Fruit fly (Drosophila melanogaster): Measurements from ENCODE around the gene Gr22f.

Gr22f gene

dm6 chr2L:1737057-1737581 lies 19.1 kb downstream of the Gr22f start (continued):
- TF ChIP-seq CG15269 (tag; optimal IDR thresholded peaks at IDR 0.05) (peak; percentile 84), CG15696 (tag; optimal IDR thresholded peaks at IDR 0.05) (peak; percentile 57), Fer3 (tag; optimal IDR thresholded peaks at IDR 0.05) (peak; percentile 73), dmrt99B (tag; optimal IDR thresholded peaks at IDR 0.05) (peak; percentile 94), unc-4 (GFP tag; IDR thresholded peaks at IDR 0.05; ENCODE audit: partially characterized antibody) (0 out of 2 replicates have a peak, but pooled peaks have one; percentile 32), schlank (tag; optimal IDR thresholded peaks at IDR 0.05) (peak; percentile 54), tin (GFP tag; optimal IDR thresholded peaks at IDR 0.05) (peak; percentile 88), CG9215 (GFP tag; IDR thresholded peaks at IDR 0.05) (peak; percentile 87), tx (GFP tag; optimal IDR thresholded peaks at IDR 0.05) (peak; percentile 86), CG8281 (tag; optimal IDR thresholded peaks at IDR 0.05) (peak; percentile 42), Dp (GFP tag; optimal IDR thresholded peaks at IDR 0.05) (no peak), ttk (GFP tag; IDR thresholded peaks at IDR 0.05) (peak; percentile 86), mam (GFP tag; optimal IDR thresholded peaks at IDR 0.05) (peak; percentile 92), odd (GFP tag; optimal IDR thresholded peaks at IDR 0.05) (peak; percentile 61), CG31365 (tag; optimal IDR thresholded peaks at IDR 0.05) (peak; percentile 44), rib (GFP tag; IDR thresholded peaks at IDR 0.05) (no peak), salm (tag; optimal IDR thresholded peaks at IDR 0.05) (peak; percentile 64), MESR4 (GFP tag; optimal IDR thresholded peaks at IDR 0.05) (peak; percentile 6), CG7839 (tag; optimal IDR thresholded peaks at IDR 0.05) (peak; percentile 78), kni (GFP tag; optimal IDR thresholded peaks at IDR 0.05) (no peak), CG9797 (GFP tag; optimal IDR thresholded peaks at IDR 0.05) (no peak), usp (GFP tag; optimal IDR thresholded peaks at IDR 0.05) (no peak), gfzf (GFP tag; optimal IDR thresholded peaks at IDR 0.05) (no peak), tgo (GFP tag; IDR thresholded peaks at IDR 0.05) (peak; percentile 86), cg (GFP tag; optimal IDR thresholded peaks at IDR 0.05) (no peak), CG33213 (GFP tag; optimal IDR thresholded peaks at IDR 0.05) (peak; percentile 66), sc (optimal IDR thresholded peaks at IDR 0.05) (no peak), sc (GFP tag; optimal IDR thresholded peaks at IDR 0.05) (peak; percentile 90), Sox102F (GFP tag; optimal IDR thresholded peaks at IDR 0.05) (peak; percentile 96), nerfin-2 (GFP tag; IDR thresholded peaks at IDR 0.05; ENCODE audit: partially characterized antibody) (no peak), CG10543 (GFP tag; optimal IDR thresholded peaks at IDR 0.05) (peak; percentile 27), al (GFP tag; IDR thresholded peaks at IDR 0.05) (peak; percentile 76; the same call in 1 of the 2 replicates), CG11695 (GFP tag; IDR thresholded peaks at IDR 0.05) (peak; percentile 87), run (tag; optimal IDR thresholded peaks at IDR 0.05) (peak; percentile 71), Adf1 (GFP tag; IDR thresholded peaks at IDR 0.05) (peak; percentile 35; the same call in 1 of the 2 replicates), Bgb (GFP tag; IDR thresholded peaks at IDR 0.05; ENCODE audit: partially characterized antibody) (0 out of 2 replicates have a peak, but pooled peaks have one; percentile 49), Six4 (GFP tag; optimal IDR thresholded peaks at IDR 0.05) (peak; percentile 76), Camta (GFP tag; optimal IDR thresholded peaks at IDR 0.05) (peak; percentile 93), vvl (GFP tag; IDR thresholded peaks at IDR 0.05) (peak; percentile 90), CoRest (tag; optimal IDR thresholded peaks at IDR 0.05) (peak; percentile 87), Hr78 (GFP tag; optimal IDR thresholded peaks at IDR 0.05) (peak in 1 of 2 experiments; percentile 81), CG10366 (GFP tag; IDR thresholded peaks at IDR 0.05) (peak; percentile 88), CG7987 (GFP tag; optimal IDR thresholded peaks at IDR 0.05) (peak; percentile 39), otp (GFP tag; IDR thresholded peaks at IDR 0.05) (peak; percentile 80), ham (GFP tag; IDR thresholded peaks at IDR 0.05) (0 out of 2 replicates have a peak, but pooled peaks have one; percentile 51), ash1 (GFP tag; optimal IDR thresholded peaks at IDR 0.05) (no peak), CG32772 (GFP tag; IDR thresholded peaks at IDR 0.05) (peak; percentile 88), CG14710 (tag; optimal IDR thresholded peaks at IDR 0.05) (peak; percentile 77), so (GFP tag; IDR thresholded peaks at IDR 0.05) (peak; percentile 88), ro (GFP tag; IDR thresholded peaks at IDR 0.05) (peak; percentile 69)
